Worm (Caenorhabditis elegans) whole organism, late embryonic: ENCODE measurements around the gene wht-2.

Experiments
- C08G9.2 ChIP-seq: sonication (generic microtip); optimal IDR thresholded peaks from 2 replicates; lab custom pipeline; 2016; ENCODE audit warnings: mild to moderate bottlenecking, missing genetic modification characterization, moderate library complexity, missing compliant biosample characterization
- F13H6.1 ChIP-seq: sonication (generic microtip); optimal IDR thresholded peaks from 2 replicates; lab custom pipeline; 2016; ENCODE audit warnings: missing genetic modification characterization, missing compliant biosample characterization
- K02D7.2 ChIP-seq: sonication (generic microtip); optimal IDR thresholded peaks from 2 replicates; lab custom pipeline; 2017; ENCODE audit warnings: mild to moderate bottlenecking, missing genetic modification characterization, missing compliant biosample characterization
- K09A11.1 ChIP-seq: sonication (generic microtip); optimal IDR thresholded peaks from 2 replicates; lab custom pipeline; 2017; ENCODE audit warnings: antibody characterized with exemption, mild to moderate bottlenecking, missing genetic modification characterization, missing compliant biosample characterization; ENCODE audit not compliant: insufficient read depth
- Y22D7AL.16 ChIP-seq: sonication (generic microtip); optimal IDR thresholded peaks from 2 replicates; lab custom pipeline; 2016; ENCODE audit warnings: missing genetic modification characterization, missing compliant biosample characterization
- ceh-18 ChIP-seq: sonication (generic microtip); optimal IDR thresholded peaks from 2 replicates; lab custom pipeline; 2016; ENCODE audit warnings: missing genetic modification characterization, missing compliant biosample characterization
- ceh-2 ChIP-seq: sonication (generic microtip); optimal IDR thresholded peaks from 2 replicates; lab custom pipeline; 2016; ENCODE audit warnings: missing genotype, missing genetic modification characterization, missing compliant biosample characterization
- ceh-31 ChIP-seq: sonication (generic microtip); optimal IDR thresholded peaks from 2 replicates; lab custom pipeline; 2016; ENCODE audit warnings: missing genetic modification characterization, missing compliant biosample characterization
- ceh-48 ChIP-seq: sonication (generic microtip); optimal IDR thresholded peaks from 2 replicates; lab custom pipeline; 2016; ENCODE audit warnings: missing genetic modification characterization, inconsistent platforms, missing compliant biosample characterization
- ceh-6 ChIP-seq: fragments of 200-800 bp; sonication (Bioruptor generic); optimal IDR thresholded peaks from 2 replicates; lab custom pipeline; 2018; ENCODE audit warnings: mild to moderate bottlenecking, missing genetic modification characterization, missing compliant biosample characterization
- ceh-9 ChIP-seq: sonication (generic microtip); optimal IDR thresholded peaks from 2 replicates; lab custom pipeline; 2016; ENCODE audit warnings: mild to moderate bottlenecking, missing genetic modification characterization, inconsistent platforms, missing compliant biosample characterization
- che-1 ChIP-seq: sonication (generic microtip); optimal IDR thresholded peaks from 2 replicates; lab custom pipeline; 2016; ENCODE audit warnings: mild to moderate bottlenecking, missing genetic modification characterization, missing compliant biosample characterization
- elt-2 ChIP-seq: sonication (generic microtip); optimal IDR thresholded peaks from 2 replicates; lab custom pipeline; 2016; ENCODE audit warnings: missing genetic modification reagents, missing genetic modification characterization, missing compliant biosample characterization
- elt-4 ChIP-seq: sonication (generic microtip); optimal IDR thresholded peaks from 2 replicates; lab custom pipeline; 2016; ENCODE audit warnings: missing genetic modification characterization, missing compliant biosample characterization
- eyg-1 ChIP-seq: sonication (generic microtip); optimal IDR thresholded peaks from 2 replicates; lab custom pipeline; 2016; ENCODE audit warnings: missing genotype, missing genetic modification characterization, missing compliant biosample characterization
- fkh-10 ChIP-seq: fragments of 150-350 bp; optimal IDR thresholded peaks from 2 replicates; lab custom pipeline; 2014; ENCODE audit warnings: missing biosample characterization, missing genetic modification reagents, missing genetic modification characterization
- gmeb-2 ChIP-seq: sonication (generic microtip); optimal IDR thresholded peaks from 2 replicates; lab custom pipeline; 2016; ENCODE audit warnings: missing genetic modification characterization, inconsistent platforms, missing compliant biosample characterization
- hlh-15 ChIP-seq: sonication (generic microtip); optimal IDR thresholded peaks from 2 replicates; lab custom pipeline; 2016; ENCODE audit warnings: missing genetic modification characterization, missing compliant biosample characterization
- hlh-30 ChIP-seq: sonication (generic microtip); optimal IDR thresholded peaks from 2 replicates; lab custom pipeline; 2017; ENCODE audit warnings: antibody characterized with exemption, missing genetic modification characterization, missing compliant biosample characterization; ENCODE audit not compliant: insufficient read depth
- lin-11 ChIP-seq: fragments of 200-800 bp; sonication (Bioruptor generic); optimal IDR thresholded peaks from 2 replicates; lab custom pipeline; 2018; ENCODE audit warnings: mild to moderate bottlenecking, missing genetic modification characterization, missing compliant biosample characterization
- madf-2 ChIP-seq: sonication (generic microtip); optimal IDR thresholded peaks from 2 replicates; lab custom pipeline; 2017; ENCODE audit warnings: missing genetic modification characterization, missing compliant biosample characterization
- mec-3 ChIP-seq: sonication (generic microtip); optimal IDR thresholded peaks from 2 replicates; lab custom pipeline; 2016; ENCODE audit warnings: borderline replicate concordance, missing genetic modification characterization, missing compliant biosample characterization
- nfya-1 ChIP-seq: sonication (generic microtip); optimal IDR thresholded peaks from 2 replicates; lab custom pipeline; 2017; ENCODE audit warnings: missing genetic modification characterization, mild to moderate bottlenecking, missing compliant biosample characterization, antibody characterized with exemption, moderate library complexity
- nhr-11 ChIP-seq: fragments of 150-350 bp; optimal IDR thresholded peaks from 2 replicates; lab custom pipeline; 2014; ENCODE audit warnings: missing biosample characterization, missing genetic modification characterization
- nhr-232 ChIP-seq: sonication (generic microtip); optimal IDR thresholded peaks from 2 replicates; lab custom pipeline; 2016; ENCODE audit warnings: missing genetic modification characterization, missing compliant biosample characterization
- npax-4 ChIP-seq: sonication (generic microtip); optimal IDR thresholded peaks from 2 replicates; lab custom pipeline; 2016; ENCODE audit warnings: missing genetic modification characterization, missing compliant biosample characterization
- odd-2 ChIP-seq: sonication (generic microtip); optimal IDR thresholded peaks from 2 replicates; lab custom pipeline; 2017; ENCODE audit warnings: antibody characterized with exemption, mild to moderate bottlenecking, missing genetic modification characterization, missing compliant biosample characterization
- pax-1 ChIP-seq: fragments of 150-350 bp; optimal IDR thresholded peaks from 2 replicates; lab custom pipeline; 2014; ENCODE audit warnings: missing biosample characterization, missing genetic modification characterization
- pros-1 ChIP-seq: fragments of 150-350 bp; optimal IDR thresholded peaks from 2 replicates; lab custom pipeline; 2014; ENCODE audit warnings: missing biosample characterization, missing genetic modification reagents, missing genetic modification characterization
- sox-2 ChIP-seq: fragments of 200-800 bp; sonication (Bioruptor generic); IDR thresholded peaks from 2 replicates; pipeline ENCODE4 v1.3.6; 2022; ENCODE audit warnings: missing genetic modification reagents, missing genetic modification characterization, missing compliant biosample characterization
- sox-4 ChIP-seq: sonication (generic microtip); optimal IDR thresholded peaks from 2 replicates; lab custom pipeline; 2017; ENCODE audit warnings: mild to moderate bottlenecking, missing genetic modification characterization, inconsistent platforms, missing compliant biosample characterization
- syd-9 ChIP-seq: sonication (generic microtip); optimal IDR thresholded peaks from 2 replicates; lab custom pipeline; 2016; ENCODE audit warnings: mild to moderate bottlenecking, missing genetic modification characterization, moderate library complexity, missing compliant biosample characterization
- tbx-2 ChIP-seq: sonication (generic microtip); optimal IDR thresholded peaks from 2 replicates; lab custom pipeline; 2016; ENCODE audit warnings: missing genetic modification characterization, missing compliant biosample characterization
- ttx-3 ChIP-seq: sonication (generic microtip); optimal IDR thresholded peaks from 2 replicates; lab custom pipeline; 2016; ENCODE audit warnings: missing genetic modification reagents, missing genetic modification characterization, missing compliant biosample characterization
- unc-3 ChIP-seq, 2 experiments: fragments of 200-800 bp in 1 of 2; sonication (Bioruptor generic) in 1 of 2; sonication (generic microtip) in 1 of 2; conservative IDR thresholded peaks in 1 of 2; optimal IDR thresholded peaks in 1 of 2; 2 replicates each; pipeline versions ENCODE4 v1.3.6 to Lab custom; 2016 to 2022; ENCODE audit warnings: missing compliant biosample characterization in 2 of 2, missing genetic modification characterization in 2 of 2, missing genetic modification reagents in 1 of 2
- unc-42 ChIP-seq: sonication (generic microtip); optimal IDR thresholded peaks from 2 replicates; lab custom pipeline; 2016; ENCODE audit warnings: missing genotype, missing genetic modification characterization, missing compliant biosample characterization
- unc-86 ChIP-seq: sonication (generic microtip); optimal IDR thresholded peaks from 2 replicates; lab custom pipeline; 2016; ENCODE audit warnings: missing genetic modification characterization, missing compliant biosample characterization

The wht-2 gene

DNA sequence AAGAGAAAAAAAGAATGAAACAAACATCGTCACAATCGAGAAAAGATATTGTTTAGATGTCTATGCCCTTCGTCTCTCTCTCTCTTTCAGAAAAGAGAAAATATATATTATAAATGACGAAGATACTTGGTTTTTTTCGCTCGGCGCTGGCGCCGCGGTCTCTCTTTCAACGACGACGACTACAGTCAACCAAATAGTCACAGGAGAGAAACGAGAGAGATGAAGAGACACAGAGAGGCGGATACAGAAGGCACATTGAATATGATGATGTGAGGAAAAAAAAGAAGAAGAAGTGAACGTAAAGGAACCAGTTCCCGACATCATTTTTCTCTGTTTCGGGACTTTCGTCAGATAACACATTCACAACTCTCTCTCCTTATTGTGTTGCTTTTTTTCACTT is 21.2 kb downstream of the wht-2 start:
- TF ChIP-seq eyg-1 (no peak), ceh-31 (tag; lab: Kevin White, UChicago) (no peak), sox-4 (no peak), che-1 (tag; lab: Kevin White, UChicago) (no peak), K02D7.2 (tag; lab: Kevin White, UChicago) (no peak), ceh-6 (no peak), nhr-232 (tag; lab: Kevin White, UChicago) (no peak), pros-1 (tag; lab: Kevin White, UChicago) (no peak), elt-2 (tag; lab: Kevin White, UChicago) (no peak), unc-86 (tag; lab: Kevin White, UChicago) (no peak), lin-11 (tag; lab: Kevin White, UChicago) (no peak), ceh-9 (tag; lab: Kevin White, UChicago) (no peak), nfya-1 (tag; lab: Kevin White, UChicago) (no peak)

DNA sequence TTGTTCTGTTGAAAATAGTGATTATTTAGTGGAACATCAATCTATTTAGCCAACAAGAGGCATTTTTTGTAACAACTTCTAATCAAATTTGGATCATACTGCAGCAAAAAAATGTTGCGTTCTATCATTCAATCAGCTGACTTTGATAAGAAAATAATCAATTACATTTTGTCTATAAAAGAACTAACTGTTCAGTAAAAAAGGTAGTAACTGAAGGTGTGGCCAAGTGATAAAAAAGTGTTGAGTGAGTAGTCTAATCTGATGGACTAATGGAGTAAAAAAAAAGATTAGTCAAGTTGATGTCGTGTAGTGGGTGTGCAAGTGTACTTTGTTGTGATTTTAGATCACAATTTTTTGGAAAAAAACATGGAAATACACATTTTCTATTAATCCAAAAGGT is 22.1 kb downstream of the wht-2 start:
- no peak for TF ChIP-seq npax-4 (tag; lab: Kevin White, UChicago)
- no peak for TF ChIP-seq nhr-232 (tag; lab: Kevin White, UChicago)
- TF ChIP-seq elt-4 (tag; lab: Kevin White, UChicago): no peak
- TF ChIP-seq eyg-1: no peak
- TF ChIP-seq unc-3 (GFP tag; conservative IDR thresholded peaks at IDR 0.05; lab: Robert Waterston, UW): no peak
- no peak for TF ChIP-seq unc-3 (tag; optimal IDR thresholded peaks at IDR 0.05; lab: Kevin White, UChicago)
- no peak for TF ChIP-seq pax-1 (tag; lab: Kevin White, UChicago)
- no peak for TF ChIP-seq C08G9.2
- no peak for TF ChIP-seq ceh-2 (tag; lab: Kevin White, UChicago)
- TF ChIP-seq nfya-1 (tag; lab: Kevin White, UChicago): no peak
- TF ChIP-seq gmeb-2 (tag; lab: Kevin White, UChicago): no peak
- TF ChIP-seq Y22D7AL.16 (tag; lab: Kevin White, UChicago): no peak
- no peak for TF ChIP-seq ceh-18 (tag; lab: Kevin White, UChicago)
- no peak for TF ChIP-seq K02D7.2 (tag; lab: Kevin White, UChicago)
- no peak for TF ChIP-seq nhr-11 (tag; lab: Kevin White, UChicago)
- TF ChIP-seq tbx-2 (tag; lab: Kevin White, UChicago): no peak
- no peak for TF ChIP-seq ttx-3
- TF ChIP-seq madf-2: no peak

DNA sequence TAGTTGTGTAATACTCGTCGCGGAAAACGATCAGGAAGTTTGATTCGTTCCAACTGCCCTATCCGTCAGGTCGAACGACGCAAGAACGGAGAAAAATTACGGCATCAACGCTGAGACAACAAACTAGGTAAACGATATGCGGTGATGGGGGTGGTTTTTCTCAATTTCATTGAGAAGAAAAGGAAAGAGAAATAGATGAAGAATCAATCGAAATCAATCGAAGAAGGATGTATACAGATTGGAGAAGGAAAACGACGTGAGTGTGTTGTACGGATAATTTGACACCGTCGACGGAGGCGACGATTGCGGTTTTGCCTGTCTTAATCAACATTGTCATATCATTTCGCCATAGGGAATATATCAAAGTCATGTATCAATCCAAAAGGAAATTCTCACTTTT is 23.7 kb downstream of the wht-2 start:
- TF ChIP-seq elt-2 (tag; lab: Kevin White, UChicago) (no peak), odd-2 (tag; lab: Kevin White, UChicago) (no peak), lin-11 (tag; lab: Kevin White, UChicago) (no peak), mec-3 (no peak), unc-86 (tag; lab: Kevin White, UChicago) (no peak), fkh-10 (no peak), hlh-30 (tag; lab: Kevin White, UChicago) (no peak), sox-2 (no peak), sox-4 (no peak), che-1 (tag; lab: Kevin White, UChicago) (no peak), ceh-31 (tag; lab: Kevin White, UChicago) (no peak), gmeb-2 (tag; lab: Kevin White, UChicago) (no peak), npax-4 (tag; lab: Kevin White, UChicago) (no peak), unc-42 (tag; lab: Kevin White, UChicago) (no peak), ttx-3 (no peak), ceh-48 (no peak), K09A11.1 (tag; lab: Kevin White, UChicago) (no peak), hlh-15 (tag; lab: Kevin White, UChicago) (no peak), F13H6.1 (tag; lab: Kevin White, UChicago) (no peak), syd-9 (no peak)
- TF ChIP-seq, all 69 proteins: peak for 0
